Worm (Caenorhabditis elegans) whole organism, early embryonic: ENCODE measurements around the gene F09G8.7.

Experiments
- B0310.2 ChIP-seq: sonication (generic microtip); optimal IDR thresholded peaks from 2 replicates; lab custom pipeline; 2016; ENCODE audit warnings: mild to moderate bottlenecking, missing genetic modification characterization, missing compliant biosample characterization
- F13C5.2 ChIP-seq: sonication (generic microtip); optimal IDR thresholded peaks from 2 replicates; lab custom pipeline; 2017; ENCODE audit warnings: mild to moderate bottlenecking, missing genetic modification characterization, inconsistent platforms, missing compliant biosample characterization
- aly-1 ChIP-seq: sonication (generic microtip); optimal IDR thresholded peaks from 2 replicates; lab custom pipeline; 2016; ENCODE audit warnings: missing genetic modification characterization, missing compliant biosample characterization
- ama-1 ChIP-seq: fragments of 150-350 bp; optimal IDR thresholded peaks from 2 replicates; lab custom pipeline; 2014
- ceh-13 ChIP-seq: fragments of 200-800 bp; sonication (Bioruptor generic); optimal IDR thresholded peaks from 2 replicates; lab custom pipeline; 2018; ENCODE audit warnings: mild to moderate bottlenecking, missing genetic modification characterization, missing compliant biosample characterization
- ceh-36 ChIP-seq: sonication (generic microtip); optimal IDR thresholded peaks from 2 replicates; lab custom pipeline; 2016; ENCODE audit warnings: missing genetic modification characterization, inconsistent platforms, missing compliant biosample characterization
- ets-7 ChIP-seq: sonication (generic microtip); optimal IDR thresholded peaks from 2 replicates; lab custom pipeline; 2016; ENCODE audit warnings: missing genotype, missing genetic modification characterization, missing compliant biosample characterization
- flt-1 ChIP-seq: fragments of 200-800 bp; sonication (Bioruptor generic); IDR thresholded peaks from 2 replicates; pipeline ENCODE4 v1.3.6; 2022; ENCODE audit warnings: missing genetic modification characterization, missing compliant biosample characterization
- hmbx-1 ChIP-seq: sonication (generic microtip); optimal IDR thresholded peaks from 2 replicates; lab custom pipeline; 2016; ENCODE audit warnings: mild to moderate bottlenecking, missing genetic modification characterization, missing compliant biosample characterization
- hmg-4 ChIP-seq: fragments of 200-800 bp; sonication (Bioruptor generic); optimal IDR thresholded peaks from 2 replicates; lab custom pipeline; 2018; ENCODE audit warnings: mild to moderate bottlenecking, missing genetic modification characterization, missing compliant biosample characterization
- hnd-1 ChIP-seq: sonication (generic microtip); optimal IDR thresholded peaks from 2 replicates; lab custom pipeline; 2016; ENCODE audit warnings: missing genetic modification characterization, missing compliant biosample characterization
- pes-1 ChIP-seq: fragments of 200-800 bp; sonication (Bioruptor generic); IDR thresholded peaks from 2 replicates; pipeline ENCODE4 v1.3.6; 2022; ENCODE audit warnings: missing genetic modification reagents, missing genetic modification characterization, missing compliant biosample characterization
- scrt-1 ChIP-seq: fragments of 200-800 bp; sonication (Bioruptor generic); IDR thresholded peaks from 2 replicates; pipeline ENCODE4 v1.3.6; 2022; ENCODE audit warnings: missing genetic modification characterization, missing compliant biosample characterization
- sea-1 ChIP-seq: fragments of 200-800 bp; sonication (Bioruptor generic); conservative IDR thresholded peaks from 2 replicates; pipeline ENCODE4 v1.3.6; 2022; ENCODE audit warnings: missing genetic modification characterization, missing compliant biosample characterization
- tbx-11 ChIP-seq: fragments of 200-800 bp; sonication (Bioruptor generic); IDR thresholded peaks from 2 replicates; pipeline ENCODE4 v1.3.6; 2022; ENCODE audit warnings: missing genetic modification characterization, missing compliant biosample characterization
- tbx-37 ChIP-seq: fragments of 200-800 bp; sonication (Bioruptor generic); conservative IDR thresholded peaks from 2 replicates; pipeline ENCODE4 v1.3.6; 2022; ENCODE audit warnings: missing genetic modification reagents, missing genetic modification characterization, missing compliant biosample characterization
- tra-4 ChIP-seq: sonication (generic microtip); optimal IDR thresholded peaks from 2 replicates; lab custom pipeline; 2017; ENCODE audit warnings: missing genetic modification characterization, missing compliant biosample characterization

Gene F09G8.7

ce11 chrIII:8268296-8268695, at the start of gene F09G8.7, which contains the start of gene crn-7:
Gene F09G8.7 (minus strand): TSS chrIII:8268355.
Gene crn-7 (plus strand): TSS chrIII:8268531.
- TF ChIP-seq hmbx-1 (tag; lab: Kevin White, UChicago): no peak
- no peak for TF ChIP-seq hmg-4
- TF ChIP-seq sea-1: no peak
- TF ChIP-seq hnd-1 (tag; lab: Kevin White, UChicago): no peak
- no peak for TF ChIP-seq tbx-11
- no peak for TF ChIP-seq scrt-1 (GFP tag; lab: Robert Waterston, UW)
- no peak for TF ChIP-seq ceh-36 (tag; lab: Kevin White, UChicago)
- no peak for TF ChIP-seq tbx-37 (GFP tag; lab: Robert Waterston, UW)
- no peak for TF ChIP-seq aly-1 (tag; lab: Kevin White, UChicago)

DNA sequence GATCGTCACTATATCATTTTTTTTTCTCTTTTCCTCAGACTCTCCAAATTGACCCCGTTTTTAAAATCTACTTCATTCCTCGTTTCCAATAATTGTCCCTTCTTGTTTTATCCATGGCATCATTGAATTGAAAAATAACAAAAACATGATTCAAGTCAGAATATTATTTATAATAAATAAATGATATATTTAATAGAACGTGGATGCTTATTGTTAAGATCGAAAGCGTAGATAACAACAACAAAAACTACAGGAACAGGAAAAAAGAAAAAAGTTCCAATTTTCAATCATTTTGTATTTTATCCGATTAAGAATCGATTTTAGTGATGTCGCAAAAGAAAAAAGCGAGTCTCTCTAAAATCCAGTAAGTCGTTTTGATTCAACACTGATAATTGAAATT, 44.2 kb upstream of the F09G8.7 start, which contains the start of gene F10E9.2:
Gene F10E9.2, plus strand, starts transcription at position 301 of the 400 bp plus-strand sequence.
- no peak for TF ChIP-seq sea-1
- no peak for TF ChIP-seq pes-1
- no peak for TF ChIP-seq hmg-4
- no peak for TF ChIP-seq scrt-1 (GFP tag; lab: Robert Waterston, UW)
- TF ChIP-seq ets-7: no peak
- no peak for TF ChIP-seq F13C5.2 (tag; lab: Kevin White, UChicago)
- TF ChIP-seq ceh-36 (tag; lab: Kevin White, UChicago): no peak
- TF ChIP-seq aly-1 (tag; lab: Kevin White, UChicago): no peak
- no peak for TF ChIP-seq hnd-1 (tag; lab: Kevin White, UChicago)
- no peak for TF ChIP-seq hmbx-1 (tag; lab: Kevin White, UChicago)
- TF ChIP-seq tbx-11: no peak
- no peak for TF ChIP-seq ama-1 (lab: Kevin White, UChicago)
- TF ChIP-seq tra-4 (tag; lab: Kevin White, UChicago): no peak
- TF ChIP-seq B0310.2 (tag; lab: Kevin White, UChicago): no peak

DNA sequence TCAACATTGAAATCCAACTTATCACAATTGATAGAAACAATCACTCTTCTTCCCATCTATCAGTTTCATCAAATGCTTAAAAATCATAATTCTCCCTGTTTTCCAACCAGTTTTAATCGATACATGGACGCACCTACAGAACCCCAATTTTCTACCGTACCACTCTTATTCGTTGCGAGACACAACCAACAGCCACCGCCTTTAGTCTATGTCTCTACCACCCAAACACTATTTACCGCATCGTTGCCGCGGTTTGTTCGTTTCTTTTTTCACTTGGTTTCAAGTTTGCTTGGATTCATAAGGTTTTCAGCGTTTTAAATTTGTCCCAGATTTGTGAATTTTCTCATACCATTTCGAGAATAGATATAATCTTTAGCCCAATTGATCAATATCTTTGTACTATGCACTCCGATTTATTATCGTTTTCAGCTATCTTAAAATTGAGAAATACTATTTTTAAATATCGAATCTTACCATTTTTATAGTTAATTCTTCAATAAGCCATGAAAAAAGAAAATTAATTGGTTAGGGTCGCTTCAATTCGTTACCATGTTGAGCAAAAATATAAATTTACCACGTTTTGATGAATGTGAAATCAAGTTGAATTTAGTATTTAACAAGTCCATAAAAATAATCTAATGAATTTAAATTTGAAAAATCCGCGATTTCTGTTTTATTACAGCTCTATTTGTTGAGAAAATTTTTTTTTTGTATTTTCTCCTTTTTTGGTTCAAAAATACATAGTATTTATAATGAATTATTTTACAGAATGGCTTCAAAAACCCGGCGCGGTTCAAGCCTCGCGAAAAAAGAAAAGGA, 42.3 kb upstream of the F09G8.7 start, which contains the start of gene F10E9.3:
Gene F10E9.3, plus strand, starts transcription at position 769 of the 819 bp plus-strand sequence.
- TF ChIP-seq hmg-4 (no peak), ceh-36 (tag; lab: Kevin White, UChicago) (no peak), B0310.2 (tag; lab: Kevin White, UChicago) (no peak), aly-1 (tag; lab: Kevin White, UChicago) (no peak), ceh-13 (GFP tag; lab: Kevin White, UChicago) (no peak), pes-1 (no peak), ets-7 (no peak), tbx-37 (GFP tag; lab: Robert Waterston, UW) (no peak), hmbx-1 (tag; lab: Kevin White, UChicago) (no peak), F13C5.2 (tag; lab: Kevin White, UChicago) (no peak), hnd-1 (tag; lab: Kevin White, UChicago) (no peak), sea-1 (no peak)

ce11 chrIII:8308238-8308637, 40.1 kb upstream of the F09G8.7 start, which contains the start of gene F10E9.4:
Gene F10E9.4 (plus strand): TSS chrIII:8308538.
- no peak for TF ChIP-seq tbx-37 (GFP tag; lab: Robert Waterston, UW)
- no peak for TF ChIP-seq sea-1
- TF ChIP-seq tbx-11: no peak
- TF ChIP-seq pes-1: no peak
- TF ChIP-seq flt-1: no peak

ce11 chrIII:8307356-8307755, 39.2 kb upstream of the F09G8.7 start, which contains the start of the genes F10E9.7 and F10E9.5:
Gene F10E9.7 (minus strand): TSS chrIII:8307441.
Gene F10E9.5 (plus strand): TSS chrIII:8307592.
- TF ChIP-seq aly-1 (tag; lab: Kevin White, UChicago): no peak
- TF ChIP-seq sea-1: no peak
- TF ChIP-seq B0310.2 (tag; lab: Kevin White, UChicago): no peak
- no peak for TF ChIP-seq tbx-11
- TF ChIP-seq hmbx-1 (tag; lab: Kevin White, UChicago): no peak
- no peak for TF ChIP-seq ceh-36 (tag; lab: Kevin White, UChicago)
- TF ChIP-seq ets-7: no peak
- no peak for TF ChIP-seq hnd-1 (tag; lab: Kevin White, UChicago)
- peak; percentile 93 for TF ChIP-seq tbx-37 (GFP tag; lab: Robert Waterston, UW)
- peak; percentile 75 for TF ChIP-seq pes-1
- no peak for TF ChIP-seq ceh-13 (GFP tag; lab: Kevin White, UChicago)

DNA sequence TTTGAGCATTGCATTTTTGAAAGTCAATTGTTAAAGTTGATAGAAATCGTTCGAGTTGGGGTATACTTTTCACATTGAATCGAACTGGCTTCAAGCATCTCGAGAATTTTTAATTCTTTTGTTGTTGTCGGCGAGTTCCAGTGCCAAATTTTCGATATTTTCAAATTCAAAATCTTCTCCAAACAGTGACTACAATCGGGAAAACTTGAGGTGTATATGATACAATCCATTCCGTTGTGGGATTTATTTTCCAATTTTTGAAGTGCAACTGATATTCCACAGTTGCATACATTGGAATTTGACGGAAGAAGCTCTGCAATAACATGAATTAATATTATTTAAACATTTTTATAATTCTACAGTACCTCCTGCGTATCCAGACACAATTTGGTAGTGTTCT, 37.7 kb upstream of the F09G8.7 start:
- TF ChIP-seq pes-1 (no peak), F13C5.2 (tag; lab: Kevin White, UChicago) (no peak), tra-4 (tag; lab: Kevin White, UChicago) (no peak), scrt-1 (GFP tag; lab: Robert Waterston, UW) (no peak), sea-1 (no peak), ceh-36 (tag; lab: Kevin White, UChicago) (no peak)

DNA sequence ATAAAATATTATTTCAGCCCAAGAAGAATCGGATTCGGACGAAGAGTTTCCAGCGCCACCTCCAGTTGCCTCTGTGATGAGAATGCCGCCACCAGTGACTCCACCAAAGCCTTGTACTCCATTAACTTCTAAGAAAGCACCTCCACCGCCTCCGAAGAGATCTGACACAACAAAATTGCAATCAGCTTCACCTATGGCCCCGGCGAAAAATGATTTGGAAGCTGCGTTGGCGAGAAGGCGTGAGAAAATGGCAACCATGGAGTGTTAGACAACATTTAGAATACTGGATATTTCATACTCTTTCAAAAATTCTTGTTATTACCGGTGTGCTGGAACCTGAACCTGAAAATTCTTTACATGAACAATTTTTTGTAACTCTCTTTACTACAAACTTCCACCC, 37.1 kb upstream of the F09G8.7 start:
- TF ChIP-seq tbx-11: no peak
- TF ChIP-seq hmg-4: no peak
- TF ChIP-seq pes-1: no peak
- no peak for TF ChIP-seq flt-1
- TF ChIP-seq hmbx-1 (tag; lab: Kevin White, UChicago): no peak
- no peak for TF ChIP-seq F13C5.2 (tag; lab: Kevin White, UChicago)
- TF ChIP-seq hnd-1 (tag; lab: Kevin White, UChicago): no peak
- TF ChIP-seq sea-1: no peak
- TF ChIP-seq aly-1 (tag; lab: Kevin White, UChicago): no peak
- TF ChIP-seq tbx-37 (GFP tag; lab: Robert Waterston, UW): no peak
- no peak for TF ChIP-seq scrt-1 (GFP tag; lab: Robert Waterston, UW)
- no peak for TF ChIP-seq ceh-36 (tag; lab: Kevin White, UChicago)
- no peak for TF ChIP-seq ets-7
- no peak for TF ChIP-seq ama-1 (lab: Kevin White, UChicago)
- TF ChIP-seq tra-4 (tag; lab: Kevin White, UChicago): no peak
- TF ChIP-seq B0310.2 (tag; lab: Kevin White, UChicago): no peak
- no peak for TF ChIP-seq ceh-13 (GFP tag; lab: Kevin White, UChicago)
